Fruit fly (Drosophila melanogaster): ENCODE results near the gene CG6999.

dm6 chrX:9046383-9046941 lies 41.7 kb upstream of the CG6999 start:
- TF ChIP-seq CG7045 (GFP tag; optimal IDR thresholded peaks at IDR 0.05) (no peak), Mnt (GFP tag; optimal IDR thresholded peaks at IDR 0.05) (no peak)
